Worm (Caenorhabditis elegans) whole organism, L1 larva: ENCODE data around the gene pfkb-1.2.
A peak's percentile ranks its signal among the peaks of the same experiment; 100 is the strongest.

ENCODE experiments used
- C04F5.9 ChIP-seq: sonication (generic microtip); optimal IDR thresholded peaks from 2 replicates; lab custom pipeline; 2016; ENCODE audit warnings: missing genetic modification characterization, missing compliant biosample characterization
- C16A3.4 ChIP-seq: fragments of 150-350 bp; optimal IDR thresholded peaks from 2 replicates; lab custom pipeline; 2014; ENCODE audit warnings: missing biosample characterization, missing genetic modification characterization
- alr-1 ChIP-seq: fragments of 200-800 bp; sonication (Bioruptor generic); optimal IDR thresholded peaks from 2 replicates; lab custom pipeline; 2018; ENCODE audit warnings: borderline replicate concordance, mild to moderate bottlenecking, missing genetic modification characterization, missing compliant biosample characterization
- ama-1 ChIP-seq: fragments of 150-350 bp; optimal IDR thresholded peaks from 2 replicates; lab custom pipeline; 2014
- blmp-1 ChIP-seq: fragments of 150-350 bp; optimal IDR thresholded peaks from 2 replicates; lab custom pipeline; 2014; ENCODE audit warnings: missing biosample characterization, missing genetic modification characterization
- ceh-63 ChIP-seq: fragments of 200-800 bp; sonication (Bioruptor generic); optimal IDR thresholded peaks from 2 replicates; lab custom pipeline; 2018; ENCODE audit warnings: mild to moderate bottlenecking, missing genetic modification characterization, missing compliant biosample characterization
- ceh-8 ChIP-seq: fragments of 200-800 bp; sonication (Bioruptor generic); optimal IDR thresholded peaks from 2 replicates; lab custom pipeline; 2018; ENCODE audit warnings: mild to moderate bottlenecking, missing genetic modification characterization, moderate library complexity, missing compliant biosample characterization
- ceh-88 ChIP-seq: fragments of 200-800 bp; sonication (Bioruptor generic); IDR thresholded peaks from 2 replicates; pipeline ENCODE4 v1.3.6; 2022; ENCODE audit warnings: missing genetic modification characterization, missing compliant biosample characterization
- ceh-90 ChIP-seq: sonication (generic microtip); optimal IDR thresholded peaks from 2 replicates; lab custom pipeline; 2016; ENCODE audit warnings: missing genetic modification characterization, missing compliant biosample characterization
- ces-1 ChIP-seq: fragments of 150-350 bp; optimal IDR thresholded peaks from 2 replicates; lab custom pipeline; 2014; ENCODE audit warnings: missing biosample characterization, missing genetic modification reagents, missing genetic modification characterization
- efl-1 ChIP-seq, 4 experiments: fragments of 150-350 bp; optimal IDR thresholded peaks in 3 of 4; peaks in 1 of 4; 1 replicate in 1 of 4; 2 replicates in 3 of 4; lab custom pipeline; 2014; ENCODE audit warnings: missing biosample characterization in 2 of 4, missing genetic modification characterization in 2 of 4, missing genetic modification reagents in 2 of 4
- efl-3 ChIP-seq: fragments of 200-800 bp; sonication (Bioruptor generic); optimal IDR thresholded peaks from 2 replicates; lab custom pipeline; 2018; ENCODE audit warnings: mild to moderate bottlenecking, missing genetic modification characterization, missing compliant biosample characterization
- egl-13 ChIP-seq: sonication (generic microtip); optimal IDR thresholded peaks from 2 replicates; lab custom pipeline; 2016; ENCODE audit warnings: missing genotype, missing genetic modification reagents, missing genetic modification characterization, missing compliant biosample characterization
- egl-27 ChIP-seq, 2 experiments: fragments of 150-350 bp in 1 of 2; sonication (generic microtip); optimal IDR thresholded peaks; 3 replicates each; lab custom pipeline; 2017 to 2018; ENCODE audit warnings: missing biosample characterization in 2 of 2, missing genetic modification characterization in 2 of 2, missing genetic modification reagents in 2 of 2
- elt-3 ChIP-seq, 6 experiments: fragments of 150-350 bp in 1 of 6; sonication (generic microtip); optimal IDR thresholded peaks; 2 replicates each; lab custom pipeline; 2017 to 2018; ENCODE audit warnings: missing biosample characterization in 6 of 6, missing genetic modification characterization in 6 of 6, inconsistent platforms in 1 of 6
- fkh-10 ChIP-seq: sonication (generic microtip); optimal IDR thresholded peaks from 2 replicates; lab custom pipeline; 2017; ENCODE audit warnings: missing biosample characterization, missing genetic modification reagents, missing genetic modification characterization
- fkh-8 ChIP-seq: sonication (generic microtip); optimal IDR thresholded peaks from 2 replicates; lab custom pipeline; 2016; ENCODE audit warnings: mild to moderate bottlenecking, missing genetic modification characterization, missing compliant biosample characterization
- fos-1 ChIP-seq: fragments of 150-350 bp; optimal IDR thresholded peaks from 2 replicates; lab custom pipeline; 2014; ENCODE audit warnings: missing biosample characterization, missing genetic modification characterization
- grh-1 ChIP-seq: fragments of 200-800 bp; sonication (Bioruptor generic); IDR thresholded peaks from 2 replicates; pipeline ENCODE4 v1.3.6; 2022; ENCODE audit warnings: missing genetic modification reagents, missing genetic modification characterization, missing compliant biosample characterization
- hlh-4 ChIP-seq: sonication (generic microtip); optimal IDR thresholded peaks from 2 replicates; lab custom pipeline; 2016; ENCODE audit warnings: mild to moderate bottlenecking, missing genetic modification characterization, missing compliant biosample characterization
- irx-1 ChIP-seq: sonication (generic microtip); optimal IDR thresholded peaks from 2 replicates; lab custom pipeline; 2016; ENCODE audit warnings: missing genetic modification characterization, missing compliant biosample characterization
- isw-1 ChIP-seq: fragments of 200-800 bp; sonication (Bioruptor generic); IDR thresholded peaks from 2 replicates; pipeline ENCODE4 v1.3.6; 2022; ENCODE audit warnings: missing genetic modification characterization, missing compliant biosample characterization
- jun-1 ChIP-seq: fragments of 150-350 bp; optimal IDR thresholded peaks from 2 replicates; lab custom pipeline; 2014; ENCODE audit warnings: missing biosample characterization, missing genetic modification reagents, missing genetic modification characterization
- lin-14 ChIP-seq: fragments of 200-800 bp; sonication (Bioruptor generic); optimal IDR thresholded peaks from 2 replicates; lab custom pipeline; 2018; ENCODE audit warnings: mild to moderate bottlenecking, missing genetic modification characterization, moderate library complexity, missing compliant biosample characterization
- lin-35 ChIP-seq, 2 experiments: fragments of 150-350 bp; optimal IDR thresholded peaks; 2 replicates each; lab custom pipeline; 2014; ENCODE audit warnings: missing biosample characterization in 2 of 2, missing genetic modification characterization in 2 of 2, missing genetic modification reagents in 2 of 2
- lin-39 ChIP-seq: fragments of 150-350 bp; optimal IDR thresholded peaks from 2 replicates; lab custom pipeline; 2014; ENCODE audit warnings: missing biosample characterization, missing genetic modification reagents, missing genetic modification characterization
- lir-3 ChIP-seq: sonication (generic microtip); optimal IDR thresholded peaks from 2 replicates; lab custom pipeline; 2016; ENCODE audit warnings: mild to moderate bottlenecking, missing genetic modification characterization, moderate library complexity, missing compliant biosample characterization; ENCODE audit not compliant: poor library complexity
- lsy-2 ChIP-seq, 2 experiments: fragments of 150-350 bp; optimal IDR thresholded peaks; 2 replicates each; lab custom pipeline; 2014; ENCODE audit warnings: missing biosample characterization in 2 of 2, missing genetic modification characterization in 2 of 2
- mab-9 ChIP-seq: fragments of 200-800 bp; sonication (Bioruptor generic); IDR thresholded peaks from 2 replicates; pipeline ENCODE4 v1.3.6; 2022; ENCODE audit warnings: missing genetic modification reagents, missing genetic modification characterization, missing compliant biosample characterization
- mdl-1 ChIP-seq, 2 experiments: fragments of 150-350 bp; optimal IDR thresholded peaks; 2 replicates each; lab custom pipeline; 2014 to 2017; ENCODE audit warnings: missing biosample characterization in 2 of 2, missing genetic modification characterization in 2 of 2, inconsistent platforms in 1 of 2
- mep-1 ChIP-seq: fragments of 150-350 bp; optimal IDR thresholded peaks from 2 replicates; lab custom pipeline; 2014; ENCODE audit warnings: missing biosample characterization, missing genetic modification characterization
- nhr-12 ChIP-seq: sonication (generic microtip); optimal IDR thresholded peaks from 2 replicates; lab custom pipeline; 2017; ENCODE audit warnings: missing biosample characterization, missing genetic modification characterization
- nhr-28 ChIP-seq: fragments of 150-350 bp; optimal IDR thresholded peaks from 2 replicates; lab custom pipeline; 2014; ENCODE audit warnings: missing biosample characterization, missing genetic modification characterization
- nhr-47 ChIP-seq: sonication (generic microtip); optimal IDR thresholded peaks from 2 replicates; lab custom pipeline; 2016; ENCODE audit warnings: mild to moderate bottlenecking, missing genetic modification characterization, moderate library complexity, missing compliant biosample characterization
- nhr-71 ChIP-seq: sonication (generic microtip); optimal IDR thresholded peaks from 2 replicates; lab custom pipeline; 2016; ENCODE audit warnings: mild to moderate bottlenecking, missing genetic modification characterization, moderate library complexity, missing compliant biosample characterization
- nhr-77 ChIP-seq: fragments of 150-350 bp; optimal IDR thresholded peaks from 2 replicates; lab custom pipeline; 2014; ENCODE audit warnings: missing biosample characterization, missing genetic modification characterization
- nhr-85 ChIP-seq: sonication (generic microtip); peaks from one replicate; lab custom pipeline; 2016; ENCODE audit warnings: missing genetic modification characterization, inconsistent platforms, missing compliant biosample characterization
- nhr-90 ChIP-seq: sonication (generic microtip); optimal IDR thresholded peaks from 2 replicates; lab custom pipeline; 2016; ENCODE audit warnings: mild to moderate bottlenecking, missing genetic modification characterization, missing compliant biosample characterization; ENCODE audit not compliant: poor library complexity
- pag-3 ChIP-seq: sonication (generic microtip); optimal IDR thresholded peaks from 2 replicates; lab custom pipeline; 2017; ENCODE audit warnings: missing genetic modification characterization, mild to moderate bottlenecking, missing compliant biosample characterization, antibody characterized with exemption, borderline replicate concordance; ENCODE audit not compliant: insufficient read depth
- pax-3 ChIP-seq: fragments of 200-800 bp; sonication (Bioruptor generic); optimal IDR thresholded peaks from 2 replicates; lab custom pipeline; 2018; ENCODE audit warnings: mild to moderate bottlenecking, missing genetic modification characterization, moderate library complexity, missing compliant biosample characterization
- pqm-1 ChIP-seq: sonication (generic microtip); optimal IDR thresholded peaks from 3 replicates; lab custom pipeline; 2017; ENCODE audit warnings: missing biosample characterization, missing genetic modification characterization
- rnt-1 ChIP-seq: sonication (generic microtip); optimal IDR thresholded peaks from 2 replicates; lab custom pipeline; 2016; ENCODE audit warnings: mild to moderate bottlenecking, missing genetic modification characterization, moderate library complexity, missing compliant biosample characterization
- snu-23 ChIP-seq: sonication (generic microtip); optimal IDR thresholded peaks from 2 replicates; lab custom pipeline; 2016; ENCODE audit warnings: missing genetic modification characterization, missing compliant biosample characterization
- sox-4 ChIP-seq: sonication (generic microtip); optimal IDR thresholded peaks from 2 replicates; lab custom pipeline; 2016; ENCODE audit warnings: missing genetic modification characterization, missing compliant biosample characterization
- sptf-1 ChIP-seq: fragments of 150-350 bp; optimal IDR thresholded peaks from 2 replicates; lab custom pipeline; 2014; ENCODE audit warnings: missing biosample characterization, missing genetic modification characterization
- swsn-7 ChIP-seq: sonication (generic microtip); optimal IDR thresholded peaks from 2 replicates; lab custom pipeline; 2016; ENCODE audit warnings: missing genetic modification characterization, missing compliant biosample characterization
- unc-30 ChIP-seq: sonication (generic microtip); optimal IDR thresholded peaks from 2 replicates; lab custom pipeline; 2017; ENCODE audit warnings: missing biosample characterization, missing genetic modification characterization
- unc-62 ChIP-seq: fragments of 150-350 bp; optimal IDR thresholded peaks from 2 replicates; lab custom pipeline; 2014; ENCODE audit warnings: missing biosample characterization, missing genetic modification reagents, missing genetic modification characterization
- unc-86 ChIP-seq: sonication (generic microtip); optimal IDR thresholded peaks from 2 replicates; lab custom pipeline; 2016; ENCODE audit warnings: missing genetic modification characterization, missing compliant biosample characterization
- xbp-1 ChIP-seq: sonication (generic microtip); optimal IDR thresholded peaks from 2 replicates; lab custom pipeline; 2016; ENCODE audit warnings: missing genetic modification characterization, missing compliant biosample characterization
- ztf-11 ChIP-seq, 2 experiments: sonication (generic microtip); optimal IDR thresholded peaks; 2 replicates each; lab custom pipeline; 2016 to 2017; ENCODE audit warnings: missing genetic modification characterization in 2 of 2, missing biosample characterization in 1 of 2, missing compliant biosample characterization in 1 of 2
- ztf-4 ChIP-seq: fragments of 150-350 bp; optimal IDR thresholded peaks from 2 replicates; lab custom pipeline; 2014; ENCODE audit warnings: missing biosample characterization, missing genetic modification characterization

The pfkb-1.2 gene

DNA sequence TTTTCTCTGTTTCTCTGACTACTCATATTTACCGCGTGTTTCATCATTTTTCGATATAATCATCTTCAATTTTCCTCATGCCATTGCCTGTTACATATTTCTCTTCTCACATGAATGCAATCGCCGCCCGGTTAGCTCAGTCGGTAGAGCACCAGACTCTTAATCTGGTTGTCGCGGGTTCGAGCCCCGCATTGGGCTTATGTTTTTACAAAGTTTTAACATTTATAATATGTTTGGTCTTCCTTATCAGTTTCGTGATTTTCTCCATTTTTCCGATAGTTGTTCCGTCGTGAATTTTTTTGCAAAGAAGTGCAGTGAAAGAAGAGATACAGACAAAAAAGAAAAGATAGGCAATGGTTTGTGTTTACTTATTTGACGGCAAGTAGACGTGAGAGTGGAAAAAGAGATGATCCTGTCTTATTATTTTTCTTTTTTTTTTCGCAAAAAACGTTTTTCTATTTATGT is 25.3 kb downstream of the pfkb-1.2 start:
- no peak for TF ChIP-seq fkh-10
- TF ChIP-seq unc-86 (tag; lab: Kevin White, UChicago) = peak; percentile 24
- peak; percentile 91 for TF ChIP-seq nhr-85 (tag; lab: Kevin White, UChicago)
- TF ChIP-seq pag-3 (tag; lab: Kevin White, UChicago) = peak; percentile 46
- peak; percentile 52 for TF ChIP-seq fos-1 (tag; lab: Kevin White, UChicago)
- TF ChIP-seq ztf-11 (tag; optimal IDR thresholded peaks at IDR 0.05; lab: Kevin White, UChicago) = peak in 1 of 2 experiments; percentile 65
- peak; percentile 92 for TF ChIP-seq nhr-71 (tag; lab: Kevin White, UChicago)
- peak; percentile 49 for TF ChIP-seq pqm-1 (tag; lab: Kevin White, UChicago)
- no peak for TF ChIP-seq lin-39 (tag; lab: Kevin White, UChicago)
- TF ChIP-seq isw-1 (GFP tag; lab: Robert Waterston, UW) = peak; percentile 38; the same call in 1 of the 2 replicates
- TF ChIP-seq lir-3 (tag; lab: Kevin White, UChicago) = peak; percentile 52
- peak; percentile 45 for TF ChIP-seq jun-1 (tag; lab: Kevin White, UChicago)
- peak; percentile 47 for TF ChIP-seq ceh-8 (GFP tag; lab: Kevin White, UChicago)
- peak; percentile 48 for TF ChIP-seq blmp-1 (tag; lab: Kevin White, UChicago)
- peak; percentile 70 for TF ChIP-seq C16A3.4
- peak; percentile 56 for TF ChIP-seq fkh-8 (tag; lab: Kevin White, UChicago)
- peak; percentile 90 for TF ChIP-seq nhr-90 (tag; lab: Kevin White, UChicago)
- no peak for TF ChIP-seq pax-3
- no peak for TF ChIP-seq ces-1 (GFP tag; lab: Kevin White, UChicago)
- TF ChIP-seq rnt-1 (tag; lab: Kevin White, UChicago) = peak; percentile 58
- TF ChIP-seq ceh-63 = no peak
- no peak for TF ChIP-seq unc-62 (GFP tag; lab: Kevin White, UChicago)
- no peak for TF ChIP-seq sptf-1 (tag; lab: Kevin White, UChicago)
- no peak for TF ChIP-seq hlh-4 (tag; lab: Kevin White, UChicago)
- peak in 1 of 2 experiments; percentile 56 for TF ChIP-seq mdl-1 (tag; optimal IDR thresholded peaks at IDR 0.05; lab: Kevin White, UChicago)
- TF ChIP-seq lin-14 (GFP tag; lab: Kevin White, UChicago) = peak; percentile 85
- TF ChIP-seq ztf-4 (tag; lab: Kevin White, UChicago) = peak; percentile 9
- TF ChIP-seq C04F5.9 = no peak
- TF ChIP-seq ceh-88 (GFP tag; lab: Robert Waterston, UW) = no peak
- TF ChIP-seq nhr-12 (tag; lab: Kevin White, UChicago) = no peak
- no peak for TF ChIP-seq unc-30
- no peak for TF ChIP-seq egl-27 (tag; optimal IDR thresholded peaks at IDR 0.05; lab: Kevin White, UChicago)
- TF ChIP-seq ceh-90 (tag; lab: Kevin White, UChicago) = no peak
- TF ChIP-seq egl-13 (tag; lab: Kevin White, UChicago) = peak; percentile 68
- peak; percentile 94 for TF ChIP-seq snu-23 (GFP tag; lab: Kevin White, UChicago)
- TF ChIP-seq swsn-7 (tag; lab: Kevin White, UChicago) = peak; percentile 80
- no peak for TF ChIP-seq efl-3 (GFP tag; lab: Kevin White, UChicago)
- TF ChIP-seq mab-9 (GFP tag; lab: Robert Waterston, UW) = peak; percentile 34; the same call in 1 of the 2 replicates
- TF ChIP-seq ama-1 (lab: Kevin White, UChicago) = no peak
- TF ChIP-seq lsy-2 (tag; optimal IDR thresholded peaks at IDR 0.05; lab: Kevin White, UChicago) = peak; percentile 58 to 77
- peak in 5 of 6 experiments; percentile 19 to 89 (median 46) for TF ChIP-seq elt-3 (tag; optimal IDR thresholded peaks at IDR 0.05; lab: Kevin White, UChicago)
- TF ChIP-seq grh-1 (GFP tag; lab: Robert Waterston, UW) = no peak; the same call in 1 of the 2 replicates
- TF ChIP-seq nhr-77 (tag; lab: Kevin White, UChicago) = peak; percentile 73
- no peak for TF ChIP-seq nhr-28 (tag; lab: Kevin White, UChicago)
- no peak for TF ChIP-seq alr-1 (tag; lab: Kevin White, UChicago)
- TF ChIP-seq efl-1 (optimal IDR thresholded peaks at IDR 0.05; lab: Kevin White, UChicago) = peak; percentile 23 to 53
- peak in 1 of 2 experiments; percentile 95 for TF ChIP-seq efl-1 (GFP tag; optimal IDR thresholded peaks at IDR 0.05 in 1 of 2; lab: Kevin White, UChicago)
- TF ChIP-seq mep-1 = peak; percentile 80
- peak; percentile 51 for TF ChIP-seq xbp-1 (tag; lab: Kevin White, UChicago)
- peak; percentile 74 for TF ChIP-seq irx-1 (tag; lab: Kevin White, UChicago)
- TF ChIP-seq sox-4 (tag; lab: Kevin White, UChicago) = peak; percentile 9
- peak; percentile 21 to 81 for TF ChIP-seq lin-35 (GFP tag; optimal IDR thresholded peaks at IDR 0.05; lab: Kevin White, UChicago)
- peak; percentile 86 for TF ChIP-seq nhr-47 (tag; lab: Kevin White, UChicago)
